Worm (Caenorhabditis elegans) whole organism, young adult: ENCODE results near the gene K05F1.10.

ENCODE experiments used
- B0019.2 ChIP-seq: fragments of 200-800 bp; sonication (Bioruptor generic); conservative IDR thresholded peaks from 2 replicates; pipeline ENCODE4 v1.3.6; 2022; ENCODE audit warnings: missing genetic modification reagents, missing genetic modification characterization, missing compliant biosample characterization
- C06A6.2 ChIP-seq: fragments of 200-800 bp; sonication (Bioruptor generic); conservative IDR thresholded peaks from 2 replicates; pipeline ENCODE4 v1.3.6; 2022; ENCODE audit warnings: missing genetic modification characterization, missing compliant biosample characterization
- F10E7.11 ChIP-seq: sonication (generic microtip); optimal IDR thresholded peaks from 2 replicates; lab custom pipeline; 2017; ENCODE audit warnings: mild to moderate bottlenecking, missing genetic modification characterization, moderate library complexity, missing compliant biosample characterization
- F22D6.2 ChIP-seq: sonication (generic microtip); optimal IDR thresholded peaks from 2 replicates; lab custom pipeline; 2016; ENCODE audit warnings: mild to moderate bottlenecking, missing genetic modification characterization, missing compliant biosample characterization
- F23B12.7 ChIP-seq: sonication (generic microtip); optimal IDR thresholded peaks from 2 replicates; lab custom pipeline; 2017; ENCODE audit warnings: missing genetic modification characterization, mild to moderate bottlenecking, missing compliant biosample characterization, antibody characterized with exemption, moderate library complexity; ENCODE audit not compliant: insufficient read depth
- F37B4.10 ChIP-seq: fragments of 200-800 bp; sonication (Bioruptor generic); IDR thresholded peaks from 2 replicates; pipeline ENCODE4 v1.3.6; 2022; ENCODE audit warnings: missing genetic modification characterization, missing compliant biosample characterization
- F39B2.1 ChIP-seq: fragments of 200-800 bp; sonication (Bioruptor generic); IDR thresholded peaks from 2 replicates; pipeline ENCODE4 v1.3.6; 2022; ENCODE audit warnings: missing genetic modification reagents, missing genetic modification characterization, missing compliant biosample characterization
- K12H6.12 ChIP-seq: fragments of 200-800 bp; sonication (Bioruptor generic); optimal IDR thresholded peaks from 2 replicates; lab custom pipeline; 2018; ENCODE audit warnings: mild to moderate bottlenecking, missing genetic modification characterization, missing compliant biosample characterization
- T26A5.8 ChIP-seq: sonication (generic microtip); optimal IDR thresholded peaks from 2 replicates; lab custom pipeline; 2016; ENCODE audit warnings: missing genetic modification characterization, missing compliant biosample characterization
- Y53F4B.3 ChIP-seq: fragments of 200-800 bp; sonication (Bioruptor generic); IDR thresholded peaks from 2 replicates; pipeline ENCODE4 v1.3.6; 2022; ENCODE audit warnings: missing genetic modification reagents, missing genetic modification characterization, missing compliant biosample characterization
- Y56A3A.18 ChIP-seq: fragments of 200-800 bp; sonication (Bioruptor generic); IDR thresholded peaks from 2 replicates; pipeline ENCODE4 v1.3.6; 2022; ENCODE audit warnings: missing genetic modification reagents, missing genetic modification characterization, missing compliant biosample characterization
- Y67H2A.10 ChIP-seq: fragments of 200-800 bp; sonication (Bioruptor generic); conservative IDR thresholded peaks from 2 replicates; pipeline ENCODE4 v1.3.6; 2022; ENCODE audit warnings: missing genetic modification reagents, missing genetic modification characterization, missing compliant biosample characterization
- ama-1 ChIP-seq, 3 experiments: fragments of 150-350 bp in 1 of 3; sonication (generic microtip) in 2 of 3; optimal IDR thresholded peaks; 2 replicates each; lab custom pipeline; 2014 to 2018; ENCODE audit warnings: missing biosample characterization in 2 of 3, missing genetic modification characterization in 2 of 3, missing genetic modification reagents in 2 of 3
- aptf-2 ChIP-seq: fragments of 200-800 bp; sonication (Bioruptor generic); conservative IDR thresholded peaks from 2 replicates; pipeline ENCODE4 v1.3.6; 2022; ENCODE audit warnings: missing genetic modification reagents, missing genetic modification characterization, missing compliant biosample characterization
- athp-1 ChIP-seq: sonication (generic microtip); optimal IDR thresholded peaks from 2 replicates; lab custom pipeline; 2017; ENCODE audit warnings: mild to moderate bottlenecking, missing genetic modification characterization, missing compliant biosample characterization
- attf-3 ChIP-seq: fragments of 200-800 bp; sonication (Bioruptor generic); conservative IDR thresholded peaks from 2 replicates; pipeline ENCODE4 v1.3.6; 2022; ENCODE audit warnings: missing genetic modification reagents, missing genetic modification characterization, missing compliant biosample characterization
- attf-5 ChIP-seq: fragments of 200-800 bp; sonication (Bioruptor generic); optimal IDR thresholded peaks from 2 replicates; lab custom pipeline; 2018; ENCODE audit warnings: mild to moderate bottlenecking, missing genetic modification characterization, missing compliant biosample characterization
- cebp-1 ChIP-seq, 2 experiments: fragments of 200-800 bp in 1 of 2; sonication (Bioruptor generic) in 1 of 2; sonication (generic microtip) in 1 of 2; IDR thresholded peaks in 1 of 2; optimal IDR thresholded peaks in 1 of 2; 2 replicates each; pipeline versions ENCODE4 v1.3.6 to Lab custom; 2017 to 2022; ENCODE audit warnings: missing compliant biosample characterization in 2 of 2, missing genetic modification characterization in 2 of 2, mild to moderate bottlenecking in 1 of 2, missing genetic modification reagents in 1 of 2, moderate library complexity in 1 of 2
- cebp-2 ChIP-seq: fragments of 200-800 bp; sonication (Bioruptor generic); IDR thresholded peaks from 2 replicates; pipeline ENCODE4 v1.3.6; 2022; ENCODE audit warnings: missing genetic modification characterization, missing compliant biosample characterization
- ceh-27 ChIP-seq: fragments of 200-800 bp; sonication (Bioruptor generic); optimal IDR thresholded peaks from 2 replicates; lab custom pipeline; 2018; ENCODE audit warnings: mild to moderate bottlenecking, missing genetic modification characterization, moderate library complexity, missing compliant biosample characterization
- ceh-40 ChIP-seq: fragments of 200-800 bp; sonication (Bioruptor generic); IDR thresholded peaks from 2 replicates; pipeline ENCODE4 v1.3.6; 2022; ENCODE audit warnings: missing genetic modification characterization, missing compliant biosample characterization
- ceh-79 ChIP-seq: sonication (generic microtip); optimal IDR thresholded peaks from 2 replicates; lab custom pipeline; 2017; ENCODE audit warnings: mild to moderate bottlenecking, missing genetic modification characterization, missing compliant biosample characterization
- dpl-1 ChIP-seq: fragments of 150-350 bp; optimal IDR thresholded peaks from 2 replicates; lab custom pipeline; 2014; ENCODE audit warnings: missing biosample characterization, missing genetic modification reagents, missing genetic modification characterization
- egl-18 ChIP-seq: fragments of 200-800 bp; sonication (Bioruptor generic); IDR thresholded peaks from 2 replicates; pipeline ENCODE4 v1.3.6; 2022; ENCODE audit warnings: missing genetic modification reagents, missing genetic modification characterization, missing compliant biosample characterization
- ets-4 ChIP-seq: fragments of 200-800 bp; sonication (Bioruptor generic); optimal IDR thresholded peaks from 2 replicates; lab custom pipeline; 2018; ENCODE audit warnings: mild to moderate bottlenecking, missing genetic modification characterization, missing compliant biosample characterization
- fkh-3 ChIP-seq: sonication (generic microtip); optimal IDR thresholded peaks from 2 replicates; lab custom pipeline; 2016; ENCODE audit warnings: mild to moderate bottlenecking, missing genetic modification characterization, missing compliant biosample characterization
- hlh-12 ChIP-seq: sonication (generic microtip); optimal IDR thresholded peaks from 2 replicates; lab custom pipeline; 2016; ENCODE audit warnings: missing genetic modification characterization, missing compliant biosample characterization
- hsf-1 ChIP-seq: fragments of 200-800 bp; sonication (Bioruptor generic); IDR thresholded peaks from 2 replicates; pipeline ENCODE4 v1.3.6; 2022; ENCODE audit warnings: missing genetic modification reagents, missing genetic modification characterization, missing compliant biosample characterization
- lin-40 ChIP-seq: sonication (generic microtip); optimal IDR thresholded peaks from 2 replicates; lab custom pipeline; 2016; ENCODE audit warnings: missing genetic modification characterization, mild to moderate bottlenecking, missing compliant biosample characterization, missing genotype, missing genetic modification reagents
- lsl-1 ChIP-seq: fragments of 200-800 bp; sonication (Bioruptor generic); optimal IDR thresholded peaks from 2 replicates; lab custom pipeline; 2018; ENCODE audit warnings: mild to moderate bottlenecking, missing genetic modification characterization, moderate library complexity, missing compliant biosample characterization
- madf-10 ChIP-seq: sonication (generic microtip); optimal IDR thresholded peaks from 2 replicates; lab custom pipeline; 2016; ENCODE audit warnings: mild to moderate bottlenecking, missing genetic modification characterization, missing compliant biosample characterization
- madf-8 ChIP-seq: fragments of 200-800 bp; sonication (Bioruptor generic); conservative IDR thresholded peaks from 2 replicates; pipeline ENCODE4 v1.3.6; 2022; ENCODE audit warnings: missing genetic modification reagents, missing genetic modification characterization, missing compliant biosample characterization
- mcd-1 ChIP-seq: fragments of 200-800 bp; sonication (Bioruptor generic); IDR thresholded peaks from 2 replicates; pipeline ENCODE4 v1.3.6; 2022; ENCODE audit warnings: missing genetic modification reagents, missing genetic modification characterization, missing compliant biosample characterization
- nfyb-1 ChIP-seq: fragments of 200-800 bp; sonication (Bioruptor generic); IDR thresholded peaks from 2 replicates; pipeline ENCODE4 v1.3.6; 2022; ENCODE audit warnings: missing genetic modification reagents, missing genetic modification characterization, missing compliant biosample characterization
- nhr-179 ChIP-seq: sonication (generic microtip); optimal IDR thresholded peaks from 2 replicates; lab custom pipeline; 2016; ENCODE audit warnings: mild to moderate bottlenecking, missing genetic modification characterization, missing compliant biosample characterization
- nhr-27 ChIP-seq: fragments of 200-800 bp; sonication (Bioruptor generic); optimal IDR thresholded peaks from 2 replicates; lab custom pipeline; 2018; ENCODE audit warnings: mild to moderate bottlenecking, missing genetic modification characterization, moderate library complexity, missing compliant biosample characterization
- nhr-80 ChIP-seq: sonication (generic microtip); optimal IDR thresholded peaks from 2 replicates; lab custom pipeline; 2016; ENCODE audit warnings: missing genetic modification characterization, missing compliant biosample characterization
- nhr-90 ChIP-seq: sonication (generic microtip); optimal IDR thresholded peaks from 2 replicates; lab custom pipeline; 2016; ENCODE audit warnings: missing genotype, mild to moderate bottlenecking, missing genetic modification characterization, missing compliant biosample characterization
- pha-4 ChIP-seq: fragments of 150-350 bp; sonication (generic microtip); optimal IDR thresholded peaks from 2 replicates; lab custom pipeline; 2014; ENCODE audit warnings: missing biosample characterization, missing genetic modification reagents, missing genetic modification characterization
- rec-8 ChIP-seq, 2 experiments: sonication (generic microtip); optimal IDR thresholded peaks; 2 replicates each; lab custom pipeline; 2016; ENCODE audit warnings: mild to moderate bottlenecking in 2 of 2, missing genetic modification characterization in 2 of 2, missing genetic modification reagents in 2 of 2, missing genotype in 2 of 2, missing biosample characterization in 1 of 2, missing compliant biosample characterization in 1 of 2, moderate library complexity in 1 of 2
- snpc-4 ChIP-seq, 5 experiments: fragments of 150-350 bp in 1 of 5; sonication (generic microtip) in 4 of 5; optimal IDR thresholded peaks; 2 replicates each; lab custom pipeline; 2014 to 2018; ENCODE audit warnings: missing genetic modification characterization in 5 of 5, missing biosample characterization in 3 of 5, antibody characterized with exemption in 2 of 5, mild to moderate bottlenecking in 2 of 5, missing compliant biosample characterization in 2 of 5, missing genotype in 2 of 5, moderate library complexity in 2 of 5, missing genetic modification reagents in 1 of 5
- ztf-22 ChIP-seq: fragments of 200-800 bp; sonication (Bioruptor generic); optimal IDR thresholded peaks from 2 replicates; lab custom pipeline; 2018; ENCODE audit warnings: mild to moderate bottlenecking, missing genetic modification characterization, moderate library complexity, missing compliant biosample characterization
- ztf-26 ChIP-seq: sonication (generic microtip); optimal IDR thresholded peaks from 2 replicates; lab custom pipeline; 2017; ENCODE audit warnings: missing genetic modification characterization, missing compliant biosample characterization

Gene K05F1.10

ce11 chrII:5792490-5792889 lies 12.8 kb downstream of the K05F1.10 start, which contains the start of gene K05F1.14:
Gene K05F1.14 (minus strand): TSS chrII:5792590.
- TF ChIP-seq mcd-1 (GFP tag; lab: Robert Waterston, UW) (no peak), F39B2.1 (GFP tag; lab: Robert Waterston, UW) (no peak), T26A5.8 (tag; lab: Kevin White, UChicago) (no peak), B0019.2 (GFP tag; lab: Robert Waterston, UW) (no peak), F10E7.11 (no peak), C06A6.2 (GFP tag; lab: Robert Waterston, UW) (no peak), cebp-2 (GFP tag; lab: Robert Waterston, UW) (no peak), dpl-1 (no peak), ets-4 (GFP tag; lab: Kevin White, UChicago) (no peak), nhr-27 (tag; lab: Kevin White, UChicago) (no peak), madf-10 (no peak), nhr-80 (tag; lab: Kevin White, UChicago) (no peak), nhr-179 (tag; lab: Kevin White, UChicago) (no peak), ztf-22 (GFP tag; lab: Kevin White, UChicago) (no peak), nfyb-1 (GFP tag; lab: Robert Waterston, UW) (no peak), ceh-79 (tag; lab: Kevin White, UChicago) (no peak), Y67H2A.10 (GFP tag; lab: Robert Waterston, UW) (no peak), attf-3 (GFP tag; lab: Robert Waterston, UW) (no peak)

DNA sequence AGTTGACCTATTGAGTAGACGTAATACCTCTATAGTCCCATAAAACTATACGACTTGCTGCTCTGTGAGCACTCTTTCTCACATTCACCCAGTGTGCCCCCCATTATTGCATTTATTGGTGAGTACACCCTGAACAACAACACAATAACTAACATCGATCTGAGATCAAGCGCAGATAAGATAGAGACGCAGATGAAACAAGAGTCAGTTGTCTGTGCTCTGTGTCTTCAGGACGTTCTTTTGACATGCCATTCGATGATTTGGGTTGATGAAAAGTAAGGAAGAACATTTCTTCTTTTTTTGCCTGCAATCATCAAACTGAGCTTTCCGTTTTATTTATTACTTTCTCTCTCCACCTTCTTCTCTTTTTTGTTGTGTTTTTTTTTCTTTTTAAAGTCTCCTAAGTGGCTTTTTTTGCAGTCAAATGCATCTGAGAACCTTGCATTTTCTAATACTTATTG lies 14.9 kb downstream of the K05F1.10 start, which contains the start of gene lect-2:
lect-2 (plus strand) TSS at position 411 of the 461 bp plus-strand sequence.
- TF ChIP-seq rec-8 (tag; optimal IDR thresholded peaks at IDR 0.05; lab: Kevin White, UChicago) (no peak), ztf-26 (tag; lab: Kevin White, UChicago) (no peak), hlh-12 (no peak), ceh-40 (no peak), dpl-1 (no peak), F22D6.2 (tag; lab: Kevin White, UChicago) (no peak), aptf-2 (GFP tag; lab: Robert Waterston, UW) (no peak), lin-40 (tag; lab: Kevin White, UChicago) (no peak), Y67H2A.10 (GFP tag; lab: Robert Waterston, UW) (no peak), F23B12.7 (tag; lab: Kevin White, UChicago) (no peak), nhr-179 (tag; lab: Kevin White, UChicago) (no peak), Y56A3A.18 (GFP tag; lab: Robert Waterston, UW) (no peak), lsl-1 (GFP tag; lab: Kevin White, UChicago) (no peak)

DNA sequence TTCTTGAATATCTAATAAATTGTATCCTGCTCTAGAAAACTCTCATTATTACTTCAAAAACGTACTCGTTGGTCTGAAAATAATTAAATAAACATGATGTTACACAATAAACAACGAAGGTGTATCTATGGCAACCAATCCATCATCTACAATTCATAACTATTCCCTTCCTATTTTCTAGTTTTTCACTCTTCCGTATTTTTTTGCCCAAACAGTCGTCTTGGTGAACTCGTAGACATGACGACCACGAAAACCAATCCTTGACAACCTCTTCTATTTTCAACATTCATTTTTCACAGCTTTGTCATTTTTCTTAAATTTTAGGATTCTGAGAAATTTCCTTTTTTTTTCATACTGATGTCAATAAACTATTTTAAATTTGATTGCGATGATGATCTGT lies 16.5 kb downstream of the K05F1.10 start, which contains the start of gene K05F1.13:
K05F1.13 (plus strand) TSS at position 301 of the 400 bp plus-strand sequence.
- no peak for TF ChIP-seq nhr-90 (tag; lab: Kevin White, UChicago)
- no peak for TF ChIP-seq pha-4 (tag; lab: Kevin White, UChicago)
- TF ChIP-seq snpc-4 (GFP tag; optimal IDR thresholded peaks at IDR 0.05; lab: Kevin White, UChicago): no peak
- TF ChIP-seq snpc-4 (tag; optimal IDR thresholded peaks at IDR 0.05; lab: Kevin White, UChicago): no peak
- no peak for TF ChIP-seq F23B12.7 (tag; lab: Kevin White, UChicago)
- TF ChIP-seq hsf-1: no peak
- TF ChIP-seq ceh-40: no peak
- TF ChIP-seq attf-5 (GFP tag; lab: Kevin White, UChicago): no peak
- TF ChIP-seq F10E7.11: no peak
- no peak for TF ChIP-seq athp-1
- no peak for TF ChIP-seq Y53F4B.3 (GFP tag; lab: Robert Waterston, UW)
- no peak for TF ChIP-seq nhr-27 (tag; lab: Kevin White, UChicago)
- no peak for TF ChIP-seq fkh-3 (tag; lab: Kevin White, UChicago)
- TF ChIP-seq ceh-27 (GFP tag; lab: Kevin White, UChicago): no peak
- no peak for TF ChIP-seq cebp-1 (GFP tag; IDR thresholded peaks at IDR 0.05; lab: Robert Waterston, UW)
- no peak for TF ChIP-seq cebp-1 (tag; optimal IDR thresholded peaks at IDR 0.05; lab: Kevin White, UChicago)
- TF ChIP-seq madf-10: no peak
- no peak for TF ChIP-seq madf-8
- no peak for TF ChIP-seq ama-1 (optimal IDR thresholded peaks at IDR 0.05; lab: Kevin White, UChicago)
- TF ChIP-seq ama-1 (GFP tag; optimal IDR thresholded peaks at IDR 0.05; lab: Kevin White, UChicago): no peak
- no peak for TF ChIP-seq F37B4.10 (GFP tag; lab: Robert Waterston, UW)
- TF ChIP-seq egl-18 (GFP tag; lab: Robert Waterston, UW): no peak
- no peak for TF ChIP-seq K12H6.12
